Fruit fly (Drosophila melanogaster) whole organism, pupa: ENCODE results near the gene CG14050.

ENCODE experiments used
- CG12605 ChIP-seq: fragments of 200-800 bp; sonication (Bioruptor generic); IDR thresholded peaks from 2 replicates; pipeline ENCODE4 v1.3.6; 2022; ENCODE audit warnings: missing biosample characterization, missing genetic modification characterization
- CG14655 ChIP-seq: fragments of 200-800 bp; sonication (Bioruptor generic); optimal IDR thresholded peaks from 3 replicates; lab custom pipeline; 2017; ENCODE audit warnings: mild to moderate bottlenecking, missing biosample characterization, missing genetic modification reagents, missing genetic modification characterization
- CG15710 ChIP-seq: fragments of 200-800 bp; sonication (Bioruptor generic); optimal IDR thresholded peaks from 2 replicates; lab custom pipeline; 2018; ENCODE audit warnings: missing biosample characterization, mild to moderate bottlenecking, missing genetic modification characterization, moderate library complexity
- CG8159 ChIP-seq: fragments of 200-800 bp; sonication (Bioruptor generic); optimal IDR thresholded peaks from 3 replicates; lab custom pipeline; 2018; ENCODE audit warnings: missing biosample characterization, mild to moderate bottlenecking, missing genetic modification characterization, moderate library complexity
- CG9948 ChIP-seq: fragments of 200-800 bp; sonication (Bioruptor generic); optimal IDR thresholded peaks from 2 replicates; lab custom pipeline; 2018; ENCODE audit warnings: missing biosample characterization, mild to moderate bottlenecking, missing genetic modification characterization, moderate library complexity
- D1 ChIP-seq: fragments of 200-800 bp; sonication (Bioruptor generic); optimal IDR thresholded peaks from 2 replicates; lab custom pipeline; 2018; ENCODE audit warnings: missing biosample characterization, mild to moderate bottlenecking, missing genetic modification characterization, moderate library complexity

DNA sequence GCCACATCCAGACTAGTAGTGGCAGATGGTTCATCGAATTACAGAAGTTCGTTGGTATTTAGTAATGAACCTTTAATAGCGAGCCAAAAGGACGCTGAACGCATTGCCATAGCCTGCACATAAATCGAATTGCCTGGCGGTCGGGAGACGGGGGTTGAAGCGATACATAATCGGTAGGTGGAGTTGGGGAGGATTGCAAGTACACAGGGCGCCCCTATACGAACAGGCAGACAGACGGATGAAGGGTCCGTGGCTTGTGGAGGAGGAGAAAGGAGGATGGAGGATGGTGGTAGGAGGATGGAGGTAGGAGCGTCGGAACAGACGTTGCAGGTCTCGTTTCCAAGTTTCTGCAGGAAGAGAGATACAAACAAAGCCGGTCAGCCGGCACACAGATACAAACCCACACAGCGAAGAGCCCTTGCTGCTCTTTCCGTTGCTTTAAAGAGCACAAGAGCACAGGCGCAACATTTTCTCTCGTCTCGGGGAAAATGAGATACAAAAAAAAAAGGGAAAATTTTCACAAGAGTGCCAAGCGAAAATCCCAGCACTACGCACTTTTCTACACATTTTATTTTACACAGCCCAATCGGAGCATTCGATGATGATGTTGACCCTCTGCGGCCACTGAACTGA lies 2.2 kb downstream of the CG14050 start:
- TF ChIP-seq CG8159 (tag; lab: Kevin White, UChicago) = no peak
- no peak for TF ChIP-seq CG15710 (tag; lab: Kevin White, UChicago)
- TF ChIP-seq CG14655 (GFP tag; lab: Kevin White, UChicago) = no peak
- TF ChIP-seq D1 (tag; lab: Kevin White, UChicago) = no peak
- no peak for TF ChIP-seq CG12605 (GFP tag; lab: Robert Waterston, UW)
- TF ChIP-seq CG9948 (tag; lab: Kevin White, UChicago) = no peak
